Worm (Caenorhabditis elegans) whole organism, mixed stage, embryonic: ENCODE measurements around the gene vab-15.

Experiments used
- nhr-28 ChIP-seq: fragments of 150-350 bp; optimal IDR thresholded peaks from 2 replicates; lab custom pipeline; 2014; ENCODE audit warnings: missing biosample characterization, missing genetic modification characterization
- snpc-4 ChIP-seq: fragments of 150-350 bp; optimal IDR thresholded peaks from 2 replicates; lab custom pipeline; 2014; ENCODE audit warnings: missing biosample characterization, missing genetic modification characterization
- unc-62 ChIP-seq: fragments of 150-350 bp; optimal IDR thresholded peaks from 2 replicates; lab custom pipeline; 2014; ENCODE audit warnings: missing biosample characterization, missing genetic modification reagents, missing genetic modification characterization

- no peak for TF ChIP-seq snpc-4 (tag; lab: Kevin White, UChicago)
- TF ChIP-seq unc-62 (GFP tag; lab: Kevin White, UChicago): no peak
- no peak for TF ChIP-seq nhr-28
These were observed at the start of gene vab-15 for ce11 chrX:9846975-9847374.
